Worm (Caenorhabditis elegans) whole organism, L4 larva: ENCODE results near the gene lhpp-1.
"Not testable (repeated sequence)": the region's sequence is repeated elsewhere in the genome, so short reads cannot be mapped to it uniquely, and the experiment has no call there.

Experiments
- F44E2.7 ChIP-seq: fragments of 200-800 bp; sonication (Bioruptor generic); IDR thresholded peaks from 2 replicates; pipeline ENCODE4 v2.1.2; 2022; ENCODE audit warnings: missing genetic modification characterization, missing compliant biosample characterization
- R02D3.7 ChIP-seq: fragments of 150-350 bp; sonication (generic microtip); optimal IDR thresholded peaks from 3 replicates; lab custom pipeline; 2014; ENCODE audit warnings: missing biosample characterization, missing genetic modification characterization
- Y5F2A.4 ChIP-seq: fragments of 200-800 bp; sonication (Bioruptor generic); optimal IDR thresholded peaks from 2 replicates; lab custom pipeline; 2018; ENCODE audit warnings: mild to moderate bottlenecking, missing genetic modification characterization, missing compliant biosample characterization
- ZK546.5 ChIP-seq, 2 experiments: sonication (generic microtip); optimal IDR thresholded peaks; 2 replicates each; lab custom pipeline; 2017; ENCODE audit warnings: missing biosample characterization in 2 of 2, missing genetic modification characterization in 2 of 2
- aha-1 ChIP-seq: fragments of 150-350 bp; peaks from one replicate; lab custom pipeline; 2014; ENCODE audit warnings: missing biosample characterization, missing genetic modification characterization
- ceh-20 ChIP-seq: fragments of 200-800 bp; sonication (Bioruptor generic); IDR thresholded peaks from 2 replicates; pipeline ENCODE4 v1.3.6; 2022; ENCODE audit warnings: missing genetic modification reagents, missing genetic modification characterization, missing compliant biosample characterization
- ceh-28 ChIP-seq: fragments of 150-350 bp; optimal IDR thresholded peaks from 2 replicates; lab custom pipeline; 2014; ENCODE audit warnings: missing biosample characterization, missing genetic modification reagents, missing genetic modification characterization
- ceh-62 ChIP-seq: sonication (generic microtip); optimal IDR thresholded peaks from 2 replicates; lab custom pipeline; 2017; ENCODE audit warnings: missing biosample characterization, missing genetic modification characterization
- ceh-82 ChIP-seq: sonication (generic microtip); optimal IDR thresholded peaks from 2 replicates; lab custom pipeline; 2017; ENCODE audit warnings: missing biosample characterization, missing genetic modification characterization
- cey-2 ChIP-seq: sonication (generic microtip); optimal IDR thresholded peaks from 3 replicates; lab custom pipeline; 2017; ENCODE audit warnings: missing genetic modification characterization, mild to moderate bottlenecking, missing compliant biosample characterization, antibody characterized with exemption, borderline replicate concordance; ENCODE audit not compliant: insufficient read depth
- ctbp-1 ChIP-seq: fragments of 200-800 bp; sonication (Bioruptor generic); IDR thresholded peaks from 2 replicates; pipeline ENCODE4 v1.3.6; 2022; ENCODE audit warnings: missing genetic modification reagents, missing genetic modification characterization, missing compliant biosample characterization
- daf-12 ChIP-seq: fragments of 150-350 bp; optimal IDR thresholded peaks from 2 replicates; lab custom pipeline; 2014; ENCODE audit warnings: missing biosample characterization, missing genetic modification reagents, missing genetic modification characterization
- daf-8 ChIP-seq: fragments of 200-800 bp; sonication (Bioruptor generic); IDR thresholded peaks from 2 replicates; pipeline ENCODE4 v1.3.6; 2022; ENCODE audit warnings: missing genetic modification characterization, missing compliant biosample characterization
- egl-27 ChIP-seq: sonication (generic microtip); optimal IDR thresholded peaks from 3 replicates; lab custom pipeline; 2017; ENCODE audit warnings: missing biosample characterization, missing genetic modification reagents, missing genetic modification characterization
- egl-43 ChIP-seq: fragments of 200-800 bp; sonication (Bioruptor generic); IDR thresholded peaks from 2 replicates; pipeline ENCODE4 v1.3.6; 2022; ENCODE audit warnings: missing genetic modification reagents, missing genetic modification characterization, missing compliant biosample characterization
- hif-1 ChIP-seq, 2 experiments: sonication (generic microtip); optimal IDR thresholded peaks; 2 replicates each; lab custom pipeline; 2016 to 2017; ENCODE audit warnings: missing compliant biosample characterization in 2 of 2, missing genetic modification characterization in 2 of 2, missing genetic modification reagents in 2 of 2, missing genotype in 2 of 2, mild to moderate bottlenecking in 1 of 2
- hlh-11 ChIP-seq: fragments of 200-800 bp; sonication (Bioruptor generic); optimal IDR thresholded peaks from 2 replicates; lab custom pipeline; 2018; ENCODE audit warnings: mild to moderate bottlenecking, missing genetic modification characterization, missing compliant biosample characterization
- hmg-1.1 ChIP-seq: fragments of 200-800 bp; sonication (Bioruptor generic); IDR thresholded peaks from 2 replicates; pipeline ENCODE4 v1.3.6; 2022; ENCODE audit warnings: missing genetic modification reagents, missing genetic modification characterization, missing compliant biosample characterization
- lin-1 ChIP-seq: fragments of 200-800 bp; sonication (Bioruptor generic); IDR thresholded peaks from 2 replicates; pipeline ENCODE4 v1.3.6; 2022; ENCODE audit warnings: missing genetic modification reagents, missing genetic modification characterization, missing compliant biosample characterization
- lir-3 ChIP-seq: sonication (generic microtip); optimal IDR thresholded peaks from 2 replicates; lab custom pipeline; 2016; ENCODE audit warnings: mild to moderate bottlenecking, missing genetic modification characterization, missing compliant biosample characterization
- madf-9 ChIP-seq: fragments of 200-800 bp; sonication (Bioruptor generic); conservative IDR thresholded peaks from 2 replicates; pipeline ENCODE4 v1.3.6; 2022; ENCODE audit warnings: missing genetic modification reagents, missing genetic modification characterization, missing compliant biosample characterization
- mdl-1 ChIP-seq, 2 experiments: fragments of 150-350 bp in 1 of 2; sonication (generic microtip) in 1 of 2; optimal IDR thresholded peaks; 2 replicates each; lab custom pipeline; 2014 to 2017; ENCODE audit warnings: missing biosample characterization in 2 of 2, missing genetic modification characterization in 2 of 2
- mdt-29 ChIP-seq: fragments of 200-800 bp; sonication (Bioruptor generic); IDR thresholded peaks from 2 replicates; pipeline ENCODE4 v1.3.6; 2022; ENCODE audit warnings: missing genetic modification reagents, missing genetic modification characterization, missing compliant biosample characterization
- mxl-2 ChIP-seq: fragments of 200-800 bp; sonication (Bioruptor generic); conservative IDR thresholded peaks from 2 replicates; pipeline ENCODE4 v1.3.6; 2022; ENCODE audit warnings: missing genetic modification reagents, missing genetic modification characterization, missing compliant biosample characterization
- nhr-6 ChIP-seq: fragments of 150-350 bp; optimal IDR thresholded peaks from 2 replicates; lab custom pipeline; 2014; ENCODE audit warnings: missing biosample characterization, missing genetic modification characterization
- nhr-76 ChIP-seq: fragments of 150-350 bp; optimal IDR thresholded peaks from 2 replicates; lab custom pipeline; 2014; ENCODE audit warnings: missing biosample characterization, missing genetic modification characterization
- pha-4 ChIP-seq, 2 experiments: fragments of 150-350 bp in 1 of 2; fragments of 200-800 bp in 1 of 2; sonication (Bioruptor generic) in 1 of 2; IDR thresholded peaks in 1 of 2; optimal IDR thresholded peaks in 1 of 2; 2 replicates each; pipeline versions ENCODE4 v1.3.6 to Lab custom; 2014 to 2022; ENCODE audit warnings: missing genetic modification characterization in 2 of 2, missing genetic modification reagents in 2 of 2, missing biosample characterization in 1 of 2, missing compliant biosample characterization in 1 of 2
- pqm-1 ChIP-seq: sonication (generic microtip); optimal IDR thresholded peaks from 2 replicates; lab custom pipeline; 2017; ENCODE audit warnings: missing biosample characterization, missing genetic modification characterization
- sdz-12 ChIP-seq: fragments of 200-800 bp; sonication (Bioruptor generic); optimal IDR thresholded peaks from 2 replicates; lab custom pipeline; 2018; ENCODE audit warnings: mild to moderate bottlenecking, missing genetic modification characterization, missing compliant biosample characterization
- tra-1 ChIP-seq: fragments of 200-800 bp; sonication (Bioruptor generic); IDR thresholded peaks from 2 replicates; pipeline ENCODE4 v1.3.6; 2022; ENCODE audit warnings: missing genetic modification reagents, missing genetic modification characterization, missing compliant biosample characterization
- unc-62 ChIP-seq, 3 experiments: fragments of 150-350 bp in 1 of 3; sonication (generic microtip); optimal IDR thresholded peaks in 2 of 3; peaks in 1 of 3; 1 replicate in 1 of 3; 2 replicates in 2 of 3; lab custom pipeline; 2014 to 2017; ENCODE audit warnings: missing biosample characterization in 3 of 3, missing genetic modification characterization in 3 of 3, missing genetic modification reagents in 3 of 3, missing genotype in 1 of 3
- zfp-2 ChIP-seq: sonication (generic microtip); optimal IDR thresholded peaks from 2 replicates; lab custom pipeline; 2016; ENCODE audit warnings: mild to moderate bottlenecking, missing genetic modification characterization, missing compliant biosample characterization
- zip-11 ChIP-seq: fragments of 200-800 bp; sonication (Bioruptor generic); IDR thresholded peaks from 2 replicates; pipeline ENCODE4 v1.3.6; 2022; ENCODE audit warnings: missing genetic modification characterization, missing compliant biosample characterization
- zip-2 ChIP-seq: fragments of 150-350 bp; optimal IDR thresholded peaks from 2 replicates; lab custom pipeline; 2014; ENCODE audit warnings: missing biosample characterization, missing genetic modification characterization

Gene lhpp-1

DNA sequence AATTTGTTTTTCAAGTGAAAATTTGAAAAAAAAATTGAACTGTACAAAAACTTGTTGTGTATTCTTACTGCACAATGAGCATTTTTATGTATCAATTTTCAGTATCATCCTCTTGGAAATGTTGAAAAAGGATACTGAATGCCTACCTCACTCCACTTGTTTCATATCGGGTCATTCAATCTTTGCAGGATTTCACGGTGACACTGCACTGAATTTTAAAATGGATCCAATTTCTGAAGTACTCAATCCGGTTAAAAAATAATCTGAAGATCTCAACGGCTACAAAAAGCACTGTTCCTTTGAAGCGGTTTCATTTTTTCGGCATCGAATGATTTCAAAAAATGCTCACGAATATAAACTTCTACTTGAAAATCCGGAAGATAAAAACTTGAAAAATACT is 26.3 kb upstream of the lhpp-1 start:
- TF ChIP-seq ceh-28 (tag; lab: Kevin White, UChicago) (no peak), lin-1 (no peak), aha-1 (tag; lab: Kevin White, UChicago) (peak; percentile 93), hif-1 (tag; optimal IDR thresholded peaks at IDR 0.05; lab: Kevin White, UChicago) (no peak)

DNA sequence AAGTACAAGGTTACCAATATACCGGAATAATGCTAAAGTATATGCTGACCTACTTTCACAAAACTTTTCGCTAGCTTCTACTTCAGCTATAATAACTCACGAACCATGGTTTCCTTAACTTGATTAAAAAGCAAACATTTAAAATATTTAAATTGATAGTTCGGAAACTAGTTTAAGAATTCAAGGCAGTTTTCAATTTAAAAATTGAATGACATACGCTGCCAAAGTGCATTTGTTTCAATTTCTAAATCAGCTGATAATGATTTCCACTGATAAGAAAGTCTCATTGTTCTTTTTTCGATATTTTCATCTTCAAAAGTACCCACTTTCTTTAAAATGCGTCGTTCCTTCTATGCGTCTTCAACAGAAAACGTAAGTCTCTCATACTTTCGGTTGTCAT is 19.6 kb upstream of the lhpp-1 start, which contains the start of gene enpp-1:
TSS of gene enpp-1 (plus strand) at position 301 of the 400 bp plus-strand sequence.
- peak in 1 of 2 experiments; percentile 23 for TF ChIP-seq unc-62 (GFP tag; optimal IDR thresholded peaks at IDR 0.05 in 1 of 2; lab: Kevin White, UChicago)
- TF ChIP-seq unc-62 (tag; optimal IDR thresholded peaks at IDR 0.05; lab: Kevin White, UChicago) = not testable (repeated sequence)

DNA sequence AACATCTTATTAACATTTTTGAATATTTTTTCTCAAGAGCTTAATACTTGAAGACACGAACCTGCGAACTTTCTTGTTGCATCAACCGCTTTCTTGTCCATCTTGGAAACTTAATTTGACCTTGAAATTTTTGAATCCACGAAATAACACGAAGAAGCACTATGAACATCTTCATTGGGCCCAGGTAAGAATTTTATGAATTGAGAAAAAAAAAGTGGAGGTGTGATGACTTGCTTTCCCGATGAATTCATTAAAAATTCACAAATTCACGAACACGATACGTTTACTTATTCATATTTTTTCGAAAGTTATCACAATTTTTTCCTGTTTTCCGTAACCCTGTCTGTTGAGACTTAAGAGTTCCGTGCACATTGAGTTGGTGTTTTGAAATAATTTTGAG is 19.1 kb upstream of the lhpp-1 start, which contains the start of gene C27A7.6:
TSS of gene C27A7.6 (minus strand) at position 101 of the 400 bp plus-strand sequence.
- not testable (repeated sequence) for TF ChIP-seq madf-9 (GFP tag; lab: Robert Waterston, UW); egl-27 (tag; lab: Kevin White, UChicago); ceh-20

DNA sequence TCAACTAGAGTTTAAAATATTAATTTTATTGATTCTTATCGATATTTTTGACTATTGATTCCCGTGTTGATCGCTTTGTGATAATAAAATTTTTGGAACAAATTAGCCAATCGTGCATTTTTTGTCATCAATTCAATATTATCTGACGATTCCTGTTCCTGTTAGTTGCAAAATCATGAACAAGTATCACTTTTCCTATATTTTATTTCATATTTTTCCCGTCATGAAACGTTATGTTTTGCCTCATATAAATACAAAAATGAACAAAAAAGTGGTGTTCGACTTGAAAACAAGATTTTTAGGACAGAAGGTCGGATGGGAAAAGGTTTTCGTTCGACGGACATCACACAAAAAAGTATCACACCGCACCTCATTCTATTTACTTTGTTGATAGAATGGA is 9.7 kb upstream of the lhpp-1 start, which contains the start of gene C13C4.6:
TSS of gene C13C4.6 (plus strand) at position 301 of the 400 bp plus-strand sequence.
- TF ChIP-seq sdz-12 (GFP tag; lab: Kevin White, UChicago) (no peak), F44E2.7 (GFP tag; lab: Robert Waterston, UW) (no peak), nhr-76 (tag; lab: Kevin White, UChicago) (no peak), lir-3 (tag; lab: Kevin White, UChicago) (no peak), egl-43 (no peak), nhr-6 (no peak), Y5F2A.4 (no peak), hmg-1.1 (GFP tag; lab: Robert Waterston, UW) (no peak), mxl-2 (GFP tag; lab: Robert Waterston, UW) (no peak), pqm-1 (tag; lab: Kevin White, UChicago) (no peak)
- TF ChIP-seq, all 104 proteins: peak for 0

DNA sequence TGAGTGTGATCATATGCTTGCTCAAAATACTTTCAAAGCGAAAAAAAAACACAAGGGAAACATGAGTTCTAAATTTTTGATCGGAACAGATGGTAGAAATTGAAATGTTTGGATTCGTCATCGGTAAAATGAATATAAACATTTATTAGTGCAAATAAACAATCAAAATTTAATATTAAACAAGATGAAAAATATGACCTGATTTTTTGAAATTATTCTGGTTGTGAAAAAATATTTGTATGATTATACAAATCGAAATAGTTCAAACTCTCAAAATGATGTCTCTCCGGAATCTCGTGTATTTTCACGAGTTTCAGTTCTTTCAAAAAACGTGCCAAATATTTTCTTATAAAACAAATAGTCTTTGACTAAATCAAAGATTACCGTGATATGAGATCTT is 8.8 kb upstream of the lhpp-1 start, which contains the start of gene C13C4.7:
TSS of gene C13C4.7 (minus strand) at position 101 of the 400 bp plus-strand sequence.
- TF ChIP-seq zip-11 (GFP tag; lab: Robert Waterston, UW) (no peak), ctbp-1 (no peak), zfp-2 (no peak), ceh-82 (tag; lab: Kevin White, UChicago) (no peak), tra-1 (GFP tag; lab: Robert Waterston, UW) (no peak), ceh-62 (no peak), daf-12 (no peak), ZK546.5 (tag; optimal IDR thresholded peaks at IDR 0.05; lab: Kevin White, UChicago) (no peak), daf-8 (GFP tag; lab: Robert Waterston, UW) (no peak), mdt-29 (GFP tag; lab: Robert Waterston, UW) (no peak), hmg-1.1 (GFP tag; lab: Robert Waterston, UW) (no peak), nhr-76 (tag; lab: Kevin White, UChicago) (no peak), hlh-11 (tag; lab: Kevin White, UChicago) (no peak), mdl-1 (tag; optimal IDR thresholded peaks at IDR 0.05; lab: Kevin White, UChicago) (no peak), zip-2 (tag; lab: Kevin White, UChicago) (no peak)

DNA sequence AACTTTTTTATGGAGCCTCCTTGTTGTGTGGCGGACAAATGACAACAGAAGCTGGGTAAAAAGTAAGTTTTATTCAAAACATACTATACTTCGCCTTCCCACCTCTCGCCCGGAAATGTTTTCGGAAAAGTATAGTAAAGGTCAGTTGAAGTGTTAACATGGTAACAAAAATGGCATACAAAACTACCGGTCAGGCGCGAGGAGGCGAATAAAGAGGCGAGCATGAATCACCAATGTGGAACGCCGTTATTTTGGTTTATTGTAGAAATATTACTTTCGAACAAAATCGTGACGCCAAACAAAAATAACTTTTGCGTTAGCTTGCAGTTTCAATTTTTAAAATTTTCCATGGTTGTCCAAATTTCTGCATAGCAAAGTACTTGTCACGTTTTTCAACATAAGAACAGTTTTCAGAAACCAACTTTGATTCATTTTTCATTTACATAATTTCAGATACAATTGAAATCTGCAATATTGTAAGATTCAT is 6.0 kb upstream of the lhpp-1 start, which contains the start of gene C13C4.8:
TSS of gene C13C4.8 (plus strand) at position 437 of the 487 bp plus-strand sequence.
- TF ChIP-seq R02D3.7 = no peak
- no peak for TF ChIP-seq pha-4 (GFP tag; IDR thresholded peaks at IDR 0.05; lab: Robert Waterston, UW)
- peak; percentile 9 for TF ChIP-seq pha-4 (tag; optimal IDR thresholded peaks at IDR 0.05; lab: Kevin White, UChicago)
- TF ChIP-seq cey-2 (tag; lab: Kevin White, UChicago) = no peak
- peak; percentile 90 for TF ChIP-seq aha-1 (tag; lab: Kevin White, UChicago)
